Worm (Caenorhabditis elegans): ENCODE measurements around the gene F28A10.8.

ce11 chrII:797445-797844, 40.9 kb downstream of the F28A10.8 start:
- TF ChIP-seq snpc-4 (tag; optimal IDR thresholded peaks at IDR 0.05): no peak
- TF ChIP-seq zag-1 (tag; optimal IDR thresholded peaks at IDR 0.05): no peak
- TF ChIP-seq pqm-1 (tag; optimal IDR thresholded peaks at IDR 0.05): no peak
- no peak for TF ChIP-seq nhr-77 (tag; optimal IDR thresholded peaks at IDR 0.05)
- no peak for TF ChIP-seq lin-39 (tag; optimal IDR thresholded peaks at IDR 0.05)

All from whole organism, L3 larva.